Fruit fly (Drosophila melanogaster) whole organism, embryonic: ENCODE data around the gene Papss.

ENCODE experiments used
- CG11247 ChIP-seq: fragments of 200-800 bp; sonication (Bioruptor generic); IDR thresholded peaks from 2 replicates; pipeline ENCODE4 v1.3.6; 2022; ENCODE audit warnings: missing biosample characterization, missing genetic modification characterization
- Dref ChIP-seq: fragments of 200-800 bp; sonication (Bioruptor generic); IDR thresholded peaks from 2 replicates; pipeline ENCODE4 v1.3.6; 2022; ENCODE audit warnings: missing biosample characterization, missing genetic modification characterization
- al ChIP-seq: fragments of 200-800 bp; sonication (Bioruptor generic); IDR thresholded peaks from 2 replicates; pipeline ENCODE4 v1.3.6; 2022; ENCODE audit warnings: missing biosample characterization, missing genetic modification characterization
- az2 ChIP-seq: fragments of 200-800 bp; sonication (Bioruptor generic); optimal IDR thresholded peaks from 3 replicates; lab custom pipeline; 2016; ENCODE audit warnings: missing biosample characterization, missing genetic modification characterization
- cg ChIP-seq: fragments of 200-800 bp; sonication (Bioruptor generic); optimal IDR thresholded peaks from 3 replicates; lab custom pipeline; 2019; ENCODE audit warnings: missing biosample characterization, mild to moderate bottlenecking, missing genetic modification characterization, moderate library complexity
- en ChIP-seq: fragments of 200-800 bp; sonication (Bioruptor generic); optimal IDR thresholded peaks from 2 replicates; lab custom pipeline; 2016; ENCODE audit warnings: missing biosample characterization, missing genetic modification characterization
- gro ChIP-seq: fragments of 200-800 bp; sonication (Bioruptor generic); optimal IDR thresholded peaks from 2 replicates; lab custom pipeline; 2016; ENCODE audit warnings: missing biosample characterization, missing genetic modification characterization
- usp ChIP-seq: fragments of >200 bp; optimal IDR thresholded peaks from 2 replicates; lab custom pipeline; 2017; ENCODE audit warnings: missing biosample characterization, missing genetic modification characterization

dm6 chr3L:19899308-19899927, 54.3 kb downstream of the Papss start:
- no peak for TF ChIP-seq usp (GFP tag; lab: Kevin White, UChicago)
- TF ChIP-seq gro (GFP tag; lab: Kevin White, UChicago), result no peak
- no peak for TF ChIP-seq Dref
- no peak for TF ChIP-seq az2
- no peak for TF ChIP-seq en
- TF ChIP-seq CG11247 (GFP tag; lab: Robert Waterston, UW), result no peak
- TF ChIP-seq cg (GFP tag; lab: Kevin White, UChicago), result peak; percentile 94
- TF ChIP-seq al, result no peak
